Worm (Caenorhabditis elegans) whole organism, L1 larva: Measurements from ENCODE around the gene ogr-2.

Experiments used
- ama-1 ChIP-seq: fragments of 150-350 bp; optimal IDR thresholded peaks from 2 replicates; lab custom pipeline; 2014
- lsy-2 ChIP-seq, 2 experiments: fragments of 150-350 bp; optimal IDR thresholded peaks; 2 replicates each; lab custom pipeline; 2014; ENCODE audit warnings: missing biosample characterization in 2 of 2, missing genetic modification characterization in 2 of 2
- mdl-1 ChIP-seq, 2 experiments: fragments of 150-350 bp; optimal IDR thresholded peaks; 2 replicates each; lab custom pipeline; 2014 to 2017; ENCODE audit warnings: missing biosample characterization in 2 of 2, missing genetic modification characterization in 2 of 2, inconsistent platforms in 1 of 2

DNA sequence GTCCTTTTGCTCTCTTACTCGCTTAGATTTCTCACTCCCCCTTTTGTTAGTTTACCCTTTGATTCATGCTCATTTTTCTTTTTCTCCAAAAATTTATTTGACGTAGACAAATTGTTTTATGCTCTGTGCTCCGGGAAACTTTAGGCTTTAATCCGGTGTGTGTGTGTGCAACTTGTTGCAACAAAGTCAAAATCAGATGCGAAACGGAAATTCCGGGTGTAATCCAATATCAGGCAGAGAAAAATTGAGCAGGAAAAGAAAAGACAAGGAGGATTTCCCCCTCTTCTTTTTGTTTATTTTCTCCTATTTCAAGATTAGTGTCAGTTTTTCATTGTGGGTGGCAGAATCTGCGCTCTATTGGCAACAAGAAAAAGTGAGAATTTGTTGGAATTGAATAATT lies 48.5 kb upstream of the ogr-2 start:
- TF ChIP-seq lsy-2 (tag; optimal IDR thresholded peaks at IDR 0.05; lab: Kevin White, UChicago) (no peak), mdl-1 (tag; optimal IDR thresholded peaks at IDR 0.05; lab: Kevin White, UChicago) (no peak), ama-1 (no peak)
